Worm (Caenorhabditis elegans) whole organism, midembryonic: ENCODE results near the gene D1014.7.

Experiments used
- T22C8.4 ChIP-seq: fragments of 200-800 bp; sonication (Bioruptor generic); IDR thresholded peaks from 2 replicates; pipeline ENCODE4 v1.3.6; 2022; ENCODE audit warnings: missing genetic modification characterization, missing compliant biosample characterization
- cog-1 ChIP-seq: sonication (generic microtip); optimal IDR thresholded peaks from 2 replicates; lab custom pipeline; 2016; ENCODE audit warnings: missing genetic modification characterization, missing compliant biosample characterization
- flt-1 ChIP-seq: fragments of 200-800 bp; sonication (Bioruptor generic); IDR thresholded peaks from 2 replicates; pipeline ENCODE4 v1.3.6; 2022; ENCODE audit warnings: missing genetic modification characterization, missing compliant biosample characterization
- klf-2 ChIP-seq: fragments of 200-800 bp; sonication (Bioruptor generic); conservative IDR thresholded peaks from 2 replicates; pipeline ENCODE4 v1.3.6; 2022; ENCODE audit warnings: missing genetic modification reagents, missing genetic modification characterization, missing compliant biosample characterization
- ref-1 ChIP-seq: fragments of 200-800 bp; sonication (Bioruptor generic); conservative IDR thresholded peaks from 2 replicates; pipeline ENCODE4 v1.3.6; 2022; ENCODE audit warnings: missing genetic modification reagents, missing genetic modification characterization, missing compliant biosample characterization
- tab-1 ChIP-seq: fragments of 200-800 bp; sonication (Bioruptor generic); IDR thresholded peaks from 2 replicates; pipeline ENCODE4 v1.3.6; 2022; ENCODE audit warnings: missing genetic modification characterization, missing compliant biosample characterization

DNA sequence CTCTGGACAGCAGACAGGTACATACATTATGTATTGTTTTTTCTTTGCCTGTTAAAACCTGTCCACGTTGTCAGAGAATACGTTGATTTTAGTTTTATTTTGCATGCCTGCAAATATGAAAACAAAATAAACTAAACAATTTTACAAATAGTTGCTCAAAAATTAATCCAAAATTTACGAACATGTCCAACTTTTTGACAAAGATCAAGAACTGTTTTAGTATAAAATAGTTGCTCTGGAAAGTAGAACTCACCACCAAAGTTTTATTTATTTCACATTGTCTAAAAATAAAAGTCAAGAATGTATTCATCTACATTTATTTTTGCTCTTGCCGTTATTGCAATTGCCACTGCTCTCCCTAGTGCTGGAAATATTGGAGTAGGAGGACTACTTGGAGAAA, 13.6 kb upstream of the D1014.7 start, which contains the start of gene srlf-16:
- TF ChIP-seq cog-1 (tag; lab: Kevin White, UChicago) (no peak), ref-1 (GFP tag; lab: Robert Waterston, UW) (no peak), klf-2 (GFP tag; lab: Robert Waterston, UW) (no peak), tab-1 (GFP tag; lab: Robert Waterston, UW) (no peak), flt-1 (GFP tag; lab: Robert Waterston, UW) (no peak), T22C8.4 (no peak)
